Fruit fly (Drosophila melanogaster): Measurements from ENCODE around the gene bigmax.

Gene bigmax

DNA sequence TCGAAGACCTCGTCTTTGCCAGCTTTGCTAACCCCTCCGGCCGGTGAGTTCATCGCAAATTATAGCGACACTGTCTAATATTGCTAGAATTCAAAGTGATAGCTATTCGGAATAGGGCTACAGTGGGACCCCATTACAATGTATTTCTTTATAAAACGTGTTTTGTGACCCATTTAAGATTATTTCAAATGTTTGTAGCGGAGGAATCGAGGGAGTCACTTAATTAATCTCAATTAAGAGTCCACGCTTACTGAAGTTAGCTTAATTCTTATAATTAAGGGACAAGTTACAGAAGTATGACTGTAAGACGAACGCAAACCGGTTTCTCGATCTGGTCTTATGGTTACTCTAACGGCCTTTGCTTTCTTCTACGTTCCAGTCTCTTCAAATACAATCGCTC is 1.3 kb upstream of the bigmax start (continued):
- TF ChIP-seq HmgD (GFP tag; optimal IDR thresholded peaks at IDR 0.05) (no peak), CG5953 (GFP tag; IDR thresholded peaks at IDR 0.05) (no peak), CG2712 (tag; optimal IDR thresholded peaks at IDR 0.05) (peak; percentile 62), CG10267 (tag; optimal IDR thresholded peaks at IDR 0.05) (peak; percentile 17), tup (GFP tag; optimal IDR thresholded peaks at IDR 0.05) (no peak), CG2889 (GFP tag; IDR thresholded peaks at IDR 0.05) (no peak; the same call in 2 of the 3 replicates), Deaf1 (tag; optimal IDR thresholded peaks at IDR 0.05) (peak; percentile 21), stc (GFP tag; IDR thresholded peaks at IDR 0.05) (no peak), Sox102F (GFP tag; optimal IDR thresholded peaks at IDR 0.05) (peak; percentile 23), CG32772 (GFP tag; IDR thresholded peaks at IDR 0.05) (peak; percentile 18; the same call in 1 of the 2 replicates), zen (tag; optimal IDR thresholded peaks at IDR 0.05) (no peak), Blimp-1 (GFP tag; optimal IDR thresholded peaks at IDR 0.05) (peak; percentile 60), klu (GFP tag; IDR thresholded peaks at IDR 0.05) (no peak), Mes4 (GFP tag; optimal IDR thresholded peaks at IDR 0.05) (no peak), CG8388 (GFP tag; optimal IDR thresholded peaks at IDR 0.05) (peak; percentile 21), CG30431 (GFP tag; optimal IDR thresholded peaks at IDR 0.05) (peak; percentile 19), Myb (GFP tag; optimal IDR thresholded peaks at IDR 0.05) (peak; percentile 6), CG13894 (tag; optimal IDR thresholded peaks at IDR 0.05) (peak; percentile 54), CG11560 (tag; IDR thresholded peaks at IDR 0.05) (no peak), CG3838 (GFP tag; optimal IDR thresholded peaks at IDR 0.05) (no peak), ssp (GFP tag; IDR thresholded peaks at IDR 0.05) (no peak), D (optimal IDR thresholded peaks at IDR 0.05) (no peak), D (GFP tag; optimal IDR thresholded peaks at IDR 0.05) (no peak), trem (tag; optimal IDR thresholded peaks at IDR 0.05) (no peak), ERR (GFP tag; optimal IDR thresholded peaks at IDR 0.05) (no peak), scrt (GFP tag; optimal IDR thresholded peaks at IDR 0.05) (peak; percentile 50), otp (GFP tag; IDR thresholded peaks at IDR 0.05) (no peak), disco-r (GFP tag; optimal IDR thresholded peaks at IDR 0.05) (no peak), Atf6 (GFP tag; IDR thresholded peaks at IDR 0.05) (0 out of 2 replicates have a peak, but pooled peaks have one; percentile 24), dati (GFP tag; IDR thresholded peaks at IDR 0.05) (no peak), cwo (GFP tag; optimal IDR thresholded peaks at IDR 0.05) (peak; percentile 56), prd (optimal IDR thresholded peaks at IDR 0.05) (no peak), prd (GFP tag; IDR thresholded peaks at IDR 0.05) (peak; percentile 38; the same call in 2 of the 3 replicates), Aef1 (GFP tag; IDR thresholded peaks at IDR 0.05) (peak; percentile 40; the same call in 1 of the 3 replicates), hb (GFP tag; IDR thresholded peaks at IDR 0.05; ENCODE audit: partially characterized antibody) (no peak), nau (GFP tag; optimal IDR thresholded peaks at IDR 0.05) (no peak), Mad (GFP tag; optimal IDR thresholded peaks at IDR 0.05) (no peak), sc (optimal IDR thresholded peaks at IDR 0.05) (no peak), sc (GFP tag; optimal IDR thresholded peaks at IDR 0.05) (no peak), CG15073 (GFP tag; optimal IDR thresholded peaks at IDR 0.05) (no peak), Nf-YA (GFP tag; IDR thresholded peaks at IDR 0.05) (no peak), CG12769 (tag; optimal IDR thresholded peaks at IDR 0.05) (peak; percentile 63), CG5245 (GFP tag; optimal IDR thresholded peaks at IDR 0.05) (no peak), fd64A (GFP tag; optimal IDR thresholded peaks at IDR 0.05) (no peak), CG7271 (tag; optimal IDR thresholded peaks at IDR 0.05) (no peak), CG17359 (tag; optimal IDR thresholded peaks at IDR 0.05) (peak; percentile 48), sqz (GFP tag; optimal IDR thresholded peaks at IDR 0.05) (no peak), slbo (GFP tag; IDR thresholded peaks at IDR 0.05) (peak; percentile 65), CG10462 (GFP tag; optimal IDR thresholded peaks at IDR 0.05) (no peak), CG14014 (GFP tag; IDR thresholded peaks at IDR 0.05) (0 out of 2 replicates have a peak, but pooled peaks have one; percentile 35), vfl (GFP tag; optimal IDR thresholded peaks at IDR 0.05) (no peak), CG12236 (GFP tag; optimal IDR thresholded peaks at IDR 0.05) (no peak), ase (GFP tag; IDR thresholded peaks at IDR 0.05) (no peak)

All from whole organism, embryonic.